Worm (Caenorhabditis elegans) whole organism, mixed stage, embryonic: ENCODE data around the gene clec-48.

ENCODE experiments used
- M03D4.4 ChIP-seq: sonication (generic microtip); optimal IDR thresholded peaks from 2 replicates; lab custom pipeline; 2017; ENCODE audit warnings: mild to moderate bottlenecking, missing genetic modification characterization, missing compliant biosample characterization
- blmp-1 ChIP-seq: fragments of 150-350 bp; optimal IDR thresholded peaks from 2 replicates; lab custom pipeline; 2014; ENCODE audit warnings: missing biosample characterization, missing genetic modification characterization
- elt-1 ChIP-seq: sonication (generic microtip); optimal IDR thresholded peaks from 2 replicates; lab custom pipeline; 2017; ENCODE audit warnings: missing genetic modification characterization, mild to moderate bottlenecking, missing compliant biosample characterization, antibody characterized with exemption, moderate library complexity, borderline replicate concordance; ENCODE audit not compliant: insufficient read depth
- flh-1 ChIP-seq: fragments of 200-800 bp; sonication (Bioruptor generic); optimal IDR thresholded peaks from 2 replicates; lab custom pipeline; 2018; ENCODE audit warnings: mild to moderate bottlenecking, missing genetic modification characterization, moderate library complexity, missing compliant biosample characterization
- hlh-1 ChIP-seq: fragments of 150-350 bp; optimal IDR thresholded peaks from 2 replicates; lab custom pipeline; 2014; ENCODE audit warnings: missing biosample characterization, missing genetic modification reagents, missing genetic modification characterization
- lsy-2 ChIP-seq: fragments of 150-350 bp; optimal IDR thresholded peaks from 2 replicates; lab custom pipeline; 2014; ENCODE audit warnings: missing biosample characterization, missing genetic modification characterization
- mab-5 ChIP-seq: fragments of 150-350 bp; optimal IDR thresholded peaks from 2 replicates; lab custom pipeline; 2014; ENCODE audit warnings: missing biosample characterization, missing genetic modification characterization
- nhr-237 ChIP-seq: fragments of 150-350 bp; optimal IDR thresholded peaks from 2 replicates; lab custom pipeline; 2014; ENCODE audit warnings: missing biosample characterization, missing genetic modification characterization
- nhr-76 ChIP-seq: sonication (generic microtip); optimal IDR thresholded peaks from 2 replicates; lab custom pipeline; 2017; ENCODE audit warnings: missing biosample characterization, missing genetic modification characterization
- pha-4 ChIP-seq: fragments of 150-350 bp; optimal IDR thresholded peaks from 2 replicates; lab custom pipeline; 2018; ENCODE audit warnings: missing biosample characterization, missing genetic modification reagents, missing genetic modification characterization
- snpc-4 ChIP-seq: fragments of 150-350 bp; optimal IDR thresholded peaks from 2 replicates; lab custom pipeline; 2014; ENCODE audit warnings: missing biosample characterization, missing genetic modification characterization

DNA sequence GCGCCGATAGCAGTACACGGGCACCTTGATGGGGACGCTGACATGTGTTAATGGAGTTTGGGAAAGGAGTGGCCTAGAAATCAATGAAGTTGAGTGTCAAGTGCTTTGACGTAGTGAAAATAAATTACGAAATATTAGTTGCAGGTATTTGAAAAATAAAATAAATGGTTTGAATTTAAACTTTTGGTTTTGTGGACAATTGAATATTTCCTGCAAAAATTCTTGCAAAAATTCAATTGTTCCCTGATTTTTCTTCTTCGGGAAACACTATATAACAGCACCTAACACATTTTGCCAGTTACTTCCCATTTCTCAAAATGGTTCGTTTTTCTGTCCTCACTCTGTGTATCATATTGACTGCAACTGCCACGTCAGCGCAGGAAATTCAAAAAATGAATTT lies 15.3 kb upstream of the clec-48 start, which contains the start of gene Y37H2A.13:
- no peak for TF ChIP-seq lsy-2 (tag; lab: Kevin White, UChicago)
- no peak for TF ChIP-seq snpc-4 (tag; lab: Kevin White, UChicago)
- no peak for TF ChIP-seq pha-4 (tag; lab: Kevin White, UChicago)
- TF ChIP-seq M03D4.4 (tag; lab: Kevin White, UChicago): no peak
- no peak for TF ChIP-seq blmp-1 (tag; lab: Kevin White, UChicago)
- TF ChIP-seq nhr-237: no peak
- no peak for TF ChIP-seq flh-1
- TF ChIP-seq mab-5 (tag; lab: Kevin White, UChicago): no peak
- no peak for TF ChIP-seq elt-1
- no peak for TF ChIP-seq nhr-76 (tag; lab: Kevin White, UChicago)
- TF ChIP-seq hlh-1 (tag; lab: Kevin White, UChicago): no peak
